Worm (Caenorhabditis elegans) whole organism, mixed stage, embryonic: ENCODE measurements around the gene mrpl-49.

ENCODE experiments used
- M03D4.4 ChIP-seq: sonication (generic microtip); optimal IDR thresholded peaks from 2 replicates; lab custom pipeline; 2017; ENCODE audit warnings: mild to moderate bottlenecking, missing genetic modification characterization, missing compliant biosample characterization
- bed-3 ChIP-seq: fragments of 200-800 bp; sonication (Bioruptor generic); optimal IDR thresholded peaks from 3 replicates; lab custom pipeline; 2018; ENCODE audit warnings: mild to moderate bottlenecking, missing genetic modification characterization, moderate library complexity, missing compliant biosample characterization
- blmp-1 ChIP-seq: fragments of 150-350 bp; optimal IDR thresholded peaks from 2 replicates; lab custom pipeline; 2014; ENCODE audit warnings: missing biosample characterization, missing genetic modification characterization
- ceh-39 ChIP-seq: fragments of 150-350 bp; optimal IDR thresholded peaks from 2 replicates; lab custom pipeline; 2014; ENCODE audit warnings: missing biosample characterization, missing genetic modification characterization
- ceh-43 ChIP-seq: fragments of 200-800 bp; sonication (Bioruptor generic); optimal IDR thresholded peaks from 2 replicates; lab custom pipeline; 2018; ENCODE audit warnings: mild to moderate bottlenecking, missing genetic modification characterization, moderate library complexity, missing compliant biosample characterization
- ceh-83 ChIP-seq: fragments of 200-800 bp; sonication (Bioruptor generic); optimal IDR thresholded peaks from 2 replicates; lab custom pipeline; 2018; ENCODE audit warnings: mild to moderate bottlenecking, missing genetic modification characterization, missing compliant biosample characterization
- ces-1 ChIP-seq: fragments of 150-350 bp; optimal IDR thresholded peaks from 2 replicates; lab custom pipeline; 2014; ENCODE audit warnings: missing biosample characterization, missing genetic modification reagents, missing genetic modification characterization
- cnd-1 ChIP-seq: fragments of 200-800 bp; sonication (Bioruptor generic); optimal IDR thresholded peaks from 2 replicates; lab custom pipeline; 2018; ENCODE audit warnings: mild to moderate bottlenecking, missing genetic modification characterization, missing compliant biosample characterization
- drap-1 ChIP-seq: fragments of 200-800 bp; sonication (Bioruptor generic); optimal IDR thresholded peaks from 3 replicates; lab custom pipeline; 2018; ENCODE audit warnings: mild to moderate bottlenecking, missing genetic modification characterization, missing compliant biosample characterization
- elt-1 ChIP-seq: sonication (generic microtip); optimal IDR thresholded peaks from 2 replicates; lab custom pipeline; 2017; ENCODE audit warnings: missing genetic modification characterization, mild to moderate bottlenecking, missing compliant biosample characterization, antibody characterized with exemption, moderate library complexity, borderline replicate concordance; ENCODE audit not compliant: insufficient read depth
- elt-3 ChIP-seq: fragments of 150-350 bp; optimal IDR thresholded peaks from 2 replicates; lab custom pipeline; 2014; ENCODE audit warnings: missing biosample characterization, missing genetic modification characterization
- flh-1 ChIP-seq: fragments of 200-800 bp; sonication (Bioruptor generic); optimal IDR thresholded peaks from 2 replicates; lab custom pipeline; 2018; ENCODE audit warnings: mild to moderate bottlenecking, missing genetic modification characterization, moderate library complexity, missing compliant biosample characterization
- ham-2 ChIP-seq: fragments of 200-800 bp; sonication (Bioruptor generic); optimal IDR thresholded peaks from 2 replicates; lab custom pipeline; 2018; ENCODE audit warnings: mild to moderate bottlenecking, missing genetic modification characterization, missing compliant biosample characterization
- lin-13 ChIP-seq: fragments of 150-350 bp; optimal IDR thresholded peaks from 2 replicates; lab custom pipeline; 2014; ENCODE audit warnings: missing biosample characterization, missing genetic modification characterization
- lin-32 ChIP-seq: fragments of 200-800 bp; sonication (Bioruptor generic); optimal IDR thresholded peaks from 2 replicates; lab custom pipeline; 2018; ENCODE audit warnings: mild to moderate bottlenecking, missing genetic modification characterization, missing compliant biosample characterization
- mab-5 ChIP-seq: fragments of 150-350 bp; optimal IDR thresholded peaks from 2 replicates; lab custom pipeline; 2014; ENCODE audit warnings: missing biosample characterization, missing genetic modification characterization
- mep-1 ChIP-seq: fragments of 150-350 bp; optimal IDR thresholded peaks from 2 replicates; lab custom pipeline; 2017; ENCODE audit warnings: missing biosample characterization, missing genetic modification reagents, missing genetic modification characterization, inconsistent platforms
- mls-2 ChIP-seq: sonication (generic microtip); optimal IDR thresholded peaks from 2 replicates; lab custom pipeline; 2016; ENCODE audit warnings: mild to moderate bottlenecking, missing genetic modification characterization, moderate library complexity, missing compliant biosample characterization
- nhr-2 ChIP-seq: fragments of 150-350 bp; optimal IDR thresholded peaks from 2 replicates; lab custom pipeline; 2014; ENCODE audit warnings: missing biosample characterization, missing genetic modification characterization
- nhr-237 ChIP-seq: fragments of 150-350 bp; optimal IDR thresholded peaks from 2 replicates; lab custom pipeline; 2014; ENCODE audit warnings: missing biosample characterization, missing genetic modification characterization
- nhr-28 ChIP-seq: fragments of 150-350 bp; optimal IDR thresholded peaks from 2 replicates; lab custom pipeline; 2014; ENCODE audit warnings: missing biosample characterization, missing genetic modification characterization
- nhr-76 ChIP-seq: sonication (generic microtip); optimal IDR thresholded peaks from 2 replicates; lab custom pipeline; 2017; ENCODE audit warnings: missing biosample characterization, missing genetic modification characterization
- pha-4 ChIP-seq: fragments of 150-350 bp; optimal IDR thresholded peaks from 2 replicates; lab custom pipeline; 2018; ENCODE audit warnings: missing biosample characterization, missing genetic modification reagents, missing genetic modification characterization
- sem-2 ChIP-seq: fragments of 200-800 bp; sonication (Bioruptor generic); optimal IDR thresholded peaks from 2 replicates; lab custom pipeline; 2018; ENCODE audit warnings: mild to moderate bottlenecking, missing genetic modification characterization, missing compliant biosample characterization
- snpc-4 ChIP-seq: fragments of 150-350 bp; optimal IDR thresholded peaks from 2 replicates; lab custom pipeline; 2014; ENCODE audit warnings: missing biosample characterization, missing genetic modification characterization
- sptf-1 ChIP-seq: sonication (generic microtip); optimal IDR thresholded peaks from 2 replicates; lab custom pipeline; 2017; ENCODE audit warnings: mild to moderate bottlenecking, missing genetic modification characterization, moderate library complexity, missing compliant biosample characterization
- tbx-8 ChIP-seq: fragments of 200-800 bp; sonication (Bioruptor generic); optimal IDR thresholded peaks from 2 replicates; lab custom pipeline; 2018; ENCODE audit warnings: mild to moderate bottlenecking, missing genetic modification characterization, moderate library complexity, missing compliant biosample characterization
- unc-120 ChIP-seq: sonication (generic microtip); optimal IDR thresholded peaks from 2 replicates; lab custom pipeline; 2017; ENCODE audit warnings: missing genetic modification characterization, missing compliant biosample characterization; ENCODE audit not compliant: poor library complexity, severe bottlenecking
- unc-39 ChIP-seq: fragments of 150-350 bp; optimal IDR thresholded peaks from 2 replicates; lab custom pipeline; 2014; ENCODE audit warnings: missing biosample characterization, missing genetic modification characterization
- zip-8 ChIP-seq: fragments of 150-350 bp; optimal IDR thresholded peaks from 2 replicates; lab custom pipeline; 2014; ENCODE audit warnings: missing biosample characterization, missing genetic modification characterization
- ztf-11 ChIP-seq: fragments of 150-350 bp; optimal IDR thresholded peaks from 2 replicates; lab custom pipeline; 2014; ENCODE audit warnings: missing biosample characterization, missing genetic modification characterization

The mrpl-49 gene

ce11 chrV:12751495-12752050 lies 23.1 kb downstream of the mrpl-49 start, which contains the start of gene C15C8.6:
C15C8.6 (minus strand) TSS chrV:12751545.
- no peak for TF ChIP-seq ham-2 (GFP tag; lab: Kevin White, UChicago)
- no peak for TF ChIP-seq lin-13
- TF ChIP-seq ceh-43 (GFP tag; lab: Kevin White, UChicago) = no peak
- TF ChIP-seq zip-8 = no peak
- TF ChIP-seq blmp-1 (tag; lab: Kevin White, UChicago) = no peak
- TF ChIP-seq ceh-83 (GFP tag; lab: Kevin White, UChicago) = no peak
- TF ChIP-seq tbx-8 (GFP tag; lab: Kevin White, UChicago) = no peak
- no peak for TF ChIP-seq ceh-39 (tag; lab: Kevin White, UChicago)
- no peak for TF ChIP-seq mep-1

ce11 chrV:12752407-12752806 lies 24.0 kb downstream of the mrpl-49 start, which contains the start of gene C15C8.8:
C15C8.8 (minus strand) TSS chrV:12752507.
- TF ChIP-seq mls-2 (tag; lab: Kevin White, UChicago) = no peak
- no peak for TF ChIP-seq ztf-11
- no peak for TF ChIP-seq lin-32 (GFP tag; lab: Kevin White, UChicago)
- TF ChIP-seq flh-1 = no peak
- TF ChIP-seq nhr-237 (tag; lab: Kevin White, UChicago) = no peak
- no peak for TF ChIP-seq sem-2 (GFP tag; lab: Kevin White, UChicago)
- TF ChIP-seq cnd-1 (tag; lab: Kevin White, UChicago) = no peak
- TF ChIP-seq mep-1 = no peak
- TF ChIP-seq unc-39 = no peak
- TF ChIP-seq M03D4.4 = no peak
- no peak for TF ChIP-seq snpc-4 (tag; lab: Kevin White, UChicago)

- TF ChIP-seq elt-3 (tag; lab: Kevin White, UChicago) (no peak), ham-2 (GFP tag; lab: Kevin White, UChicago) (no peak), M03D4.4 (no peak)
Measured at ce11 chrV:12754839-12755238, 26.4 kb downstream of the mrpl-49 start, which contains the start of gene gpa-13. gpa-13 (minus strand) TSS chrV:12754939.

ce11 chrV:12759660-12760059 lies 31.2 kb downstream of the mrpl-49 start, which contains the start of gene papl-1:
papl-1 (minus strand) TSS chrV:12759760.
- TF ChIP-seq ceh-39 (tag; lab: Kevin White, UChicago) = no peak
- no peak for TF ChIP-seq elt-1
- no peak for TF ChIP-seq nhr-28 (tag; lab: Kevin White, UChicago)
- no peak for TF ChIP-seq ces-1 (GFP tag; lab: Kevin White, UChicago)
- TF ChIP-seq elt-3 (tag; lab: Kevin White, UChicago) = no peak
- TF ChIP-seq mls-2 (tag; lab: Kevin White, UChicago) = no peak
- no peak for TF ChIP-seq lin-32 (GFP tag; lab: Kevin White, UChicago)
- no peak for TF ChIP-seq lin-13
- TF ChIP-seq drap-1 (GFP tag; lab: Kevin White, UChicago) = no peak
- no peak for TF ChIP-seq bed-3
- no peak for TF ChIP-seq mab-5
- no peak for TF ChIP-seq blmp-1 (tag; lab: Kevin White, UChicago)
- no peak for TF ChIP-seq nhr-2 (tag; lab: Kevin White, UChicago)
- no peak for TF ChIP-seq sem-2 (GFP tag; lab: Kevin White, UChicago)
- TF ChIP-seq sptf-1 (tag; lab: Kevin White, UChicago) = no peak
- no peak for TF ChIP-seq ceh-83 (GFP tag; lab: Kevin White, UChicago)
- no peak for TF ChIP-seq ham-2 (GFP tag; lab: Kevin White, UChicago)
- no peak for TF ChIP-seq snpc-4 (tag; lab: Kevin White, UChicago)
- no peak for TF ChIP-seq tbx-8 (GFP tag; lab: Kevin White, UChicago)

ce11 chrV:12760913-12761312 lies 32.5 kb downstream of the mrpl-49 start, which contains the start of gene F18E2.15:
F18E2.15 (minus strand) TSS chrV:12761013.
- no peak for TF ChIP-seq mep-1
- no peak for TF ChIP-seq mab-5
- TF ChIP-seq ceh-43 (GFP tag; lab: Kevin White, UChicago) = no peak
- TF ChIP-seq mls-2 (tag; lab: Kevin White, UChicago) = no peak
- no peak for TF ChIP-seq lin-13
- TF ChIP-seq unc-39 = no peak
- no peak for TF ChIP-seq sptf-1 (tag; lab: Kevin White, UChicago)
- TF ChIP-seq bed-3 = no peak
- TF ChIP-seq ceh-83 (GFP tag; lab: Kevin White, UChicago) = no peak
- no peak for TF ChIP-seq blmp-1 (tag; lab: Kevin White, UChicago)
- no peak for TF ChIP-seq unc-120 (tag; lab: Kevin White, UChicago)
- no peak for TF ChIP-seq pha-4 (tag; lab: Kevin White, UChicago)
- TF ChIP-seq lin-32 (GFP tag; lab: Kevin White, UChicago) = no peak
- TF ChIP-seq elt-1 = no peak
- TF ChIP-seq nhr-28 (tag; lab: Kevin White, UChicago) = no peak
- no peak for TF ChIP-seq M03D4.4
- TF ChIP-seq nhr-76 = no peak
- no peak for TF ChIP-seq nhr-2 (tag; lab: Kevin White, UChicago)
